Worm (Caenorhabditis elegans) whole organism, L1 larva: Measurements from ENCODE around the gene H40L08.8.

Experiments
- C04F5.9 ChIP-seq: sonication (generic microtip); optimal IDR thresholded peaks from 2 replicates; lab custom pipeline; 2016; ENCODE audit warnings: missing genetic modification characterization, missing compliant biosample characterization
- C16A3.4 ChIP-seq: fragments of 150-350 bp; optimal IDR thresholded peaks from 2 replicates; lab custom pipeline; 2014; ENCODE audit warnings: missing biosample characterization, missing genetic modification characterization
- C34B4.2 ChIP-seq: sonication (generic microtip); optimal IDR thresholded peaks from 2 replicates; lab custom pipeline; 2017; ENCODE audit warnings: mild to moderate bottlenecking, missing genetic modification characterization, missing compliant biosample characterization
- F16B12.6 ChIP-seq: fragments of 150-350 bp; optimal IDR thresholded peaks from 2 replicates; lab custom pipeline; 2014; ENCODE audit warnings: missing biosample characterization, missing genetic modification characterization
- aha-1 ChIP-seq: fragments of 150-350 bp; optimal IDR thresholded peaks from 2 replicates; lab custom pipeline; 2014; ENCODE audit warnings: missing biosample characterization, missing genetic modification characterization
- alr-1 ChIP-seq: fragments of 200-800 bp; sonication (Bioruptor generic); optimal IDR thresholded peaks from 2 replicates; lab custom pipeline; 2018; ENCODE audit warnings: borderline replicate concordance, mild to moderate bottlenecking, missing genetic modification characterization, missing compliant biosample characterization
- ama-1 ChIP-seq: fragments of 150-350 bp; optimal IDR thresholded peaks from 2 replicates; lab custom pipeline; 2014
- blmp-1 ChIP-seq: fragments of 150-350 bp; optimal IDR thresholded peaks from 2 replicates; lab custom pipeline; 2014; ENCODE audit warnings: missing biosample characterization, missing genetic modification characterization
- ceh-63 ChIP-seq: fragments of 200-800 bp; sonication (Bioruptor generic); optimal IDR thresholded peaks from 2 replicates; lab custom pipeline; 2018; ENCODE audit warnings: mild to moderate bottlenecking, missing genetic modification characterization, missing compliant biosample characterization
- ceh-82 ChIP-seq, 3 experiments: fragments of 150-350 bp in 1 of 3; sonication (generic microtip) in 2 of 3; optimal IDR thresholded peaks; 2 replicates each; lab custom pipeline; 2014 to 2017; ENCODE audit warnings: missing biosample characterization in 3 of 3, missing genetic modification characterization in 3 of 3
- ceh-90 ChIP-seq: sonication (generic microtip); optimal IDR thresholded peaks from 2 replicates; lab custom pipeline; 2016; ENCODE audit warnings: missing genetic modification characterization, missing compliant biosample characterization
- ces-1 ChIP-seq: fragments of 150-350 bp; optimal IDR thresholded peaks from 2 replicates; lab custom pipeline; 2014; ENCODE audit warnings: missing biosample characterization, missing genetic modification reagents, missing genetic modification characterization
- efl-3 ChIP-seq: fragments of 200-800 bp; sonication (Bioruptor generic); optimal IDR thresholded peaks from 2 replicates; lab custom pipeline; 2018; ENCODE audit warnings: mild to moderate bottlenecking, missing genetic modification characterization, missing compliant biosample characterization
- egl-27 ChIP-seq, 2 experiments: fragments of 150-350 bp in 1 of 2; sonication (generic microtip); optimal IDR thresholded peaks; 3 replicates each; lab custom pipeline; 2017 to 2018; ENCODE audit warnings: missing biosample characterization in 2 of 2, missing genetic modification characterization in 2 of 2, missing genetic modification reagents in 2 of 2
- elt-2 ChIP-seq: sonication (generic microtip); optimal IDR thresholded peaks from 2 replicates; lab custom pipeline; 2016; ENCODE audit warnings: missing genetic modification characterization, mild to moderate bottlenecking, inconsistent platforms, missing compliant biosample characterization, missing genetic modification reagents
- elt-3 ChIP-seq, 6 experiments: fragments of 150-350 bp in 1 of 6; sonication (generic microtip); optimal IDR thresholded peaks; 2 replicates each; lab custom pipeline; 2017 to 2018; ENCODE audit warnings: missing biosample characterization in 6 of 6, missing genetic modification characterization in 6 of 6, inconsistent platforms in 1 of 6
- fkh-8 ChIP-seq: sonication (generic microtip); optimal IDR thresholded peaks from 2 replicates; lab custom pipeline; 2016; ENCODE audit warnings: mild to moderate bottlenecking, missing genetic modification characterization, missing compliant biosample characterization
- fos-1 ChIP-seq: fragments of 150-350 bp; optimal IDR thresholded peaks from 2 replicates; lab custom pipeline; 2014; ENCODE audit warnings: missing biosample characterization, missing genetic modification characterization
- grh-1 ChIP-seq: fragments of 200-800 bp; sonication (Bioruptor generic); IDR thresholded peaks from 2 replicates; pipeline ENCODE4 v1.3.6; 2022; ENCODE audit warnings: missing genetic modification reagents, missing genetic modification characterization, missing compliant biosample characterization
- hlh-17 ChIP-seq: fragments of 200-800 bp; sonication (Bioruptor generic); optimal IDR thresholded peaks from 2 replicates; lab custom pipeline; 2018; ENCODE audit warnings: missing genetic modification characterization, mild to moderate bottlenecking, missing compliant biosample characterization, moderate library complexity, borderline replicate concordance
- hpl-2 ChIP-seq: fragments of 150-350 bp; optimal IDR thresholded peaks from 2 replicates; lab custom pipeline; 2014; ENCODE audit warnings: missing biosample characterization, missing genetic modification reagents, missing genetic modification characterization
- jun-1 ChIP-seq: fragments of 150-350 bp; optimal IDR thresholded peaks from 2 replicates; lab custom pipeline; 2014; ENCODE audit warnings: missing biosample characterization, missing genetic modification reagents, missing genetic modification characterization
- lin-13 ChIP-seq: fragments of 150-350 bp; optimal IDR thresholded peaks from 2 replicates; lab custom pipeline; 2014; ENCODE audit warnings: missing biosample characterization, missing genetic modification reagents, missing genetic modification characterization
- lin-14 ChIP-seq: fragments of 200-800 bp; sonication (Bioruptor generic); optimal IDR thresholded peaks from 2 replicates; lab custom pipeline; 2018; ENCODE audit warnings: mild to moderate bottlenecking, missing genetic modification characterization, moderate library complexity, missing compliant biosample characterization
- lin-35 ChIP-seq, 2 experiments: fragments of 150-350 bp; optimal IDR thresholded peaks; 2 replicates each; lab custom pipeline; 2014; ENCODE audit warnings: missing biosample characterization in 2 of 2, missing genetic modification characterization in 2 of 2, missing genetic modification reagents in 2 of 2
- lsy-2 ChIP-seq, 2 experiments: fragments of 150-350 bp; optimal IDR thresholded peaks; 2 replicates each; lab custom pipeline; 2014; ENCODE audit warnings: missing biosample characterization in 2 of 2, missing genetic modification characterization in 2 of 2
- mdl-1 ChIP-seq, 2 experiments: fragments of 150-350 bp; optimal IDR thresholded peaks; 2 replicates each; lab custom pipeline; 2014 to 2017; ENCODE audit warnings: missing biosample characterization in 2 of 2, missing genetic modification characterization in 2 of 2, inconsistent platforms in 1 of 2
- mef-2 ChIP-seq: fragments of 150-350 bp; optimal IDR thresholded peaks from 2 replicates; lab custom pipeline; 2014; ENCODE audit warnings: missing biosample characterization, missing genetic modification characterization
- nhr-11 ChIP-seq: fragments of 150-350 bp; optimal IDR thresholded peaks from 2 replicates; lab custom pipeline; 2014; ENCODE audit warnings: missing biosample characterization, missing genetic modification characterization
- nhr-12 ChIP-seq: sonication (generic microtip); optimal IDR thresholded peaks from 2 replicates; lab custom pipeline; 2017; ENCODE audit warnings: missing biosample characterization, missing genetic modification characterization
- nhr-19 ChIP-seq: fragments of 200-800 bp; sonication (Bioruptor generic); conservative IDR thresholded peaks from 2 replicates; pipeline ENCODE4 v1.3.6; 2022; ENCODE audit warnings: missing genetic modification characterization, missing compliant biosample characterization
- nhr-20 ChIP-seq: sonication (generic microtip); optimal IDR thresholded peaks from 2 replicates; lab custom pipeline; 2016; ENCODE audit warnings: mild to moderate bottlenecking, missing genetic modification characterization, missing compliant biosample characterization
- nhr-237 ChIP-seq: fragments of 150-350 bp; optimal IDR thresholded peaks from 2 replicates; lab custom pipeline; 2014; ENCODE audit warnings: missing biosample characterization, missing genetic modification characterization
- nhr-71 ChIP-seq: sonication (generic microtip); optimal IDR thresholded peaks from 2 replicates; lab custom pipeline; 2016; ENCODE audit warnings: mild to moderate bottlenecking, missing genetic modification characterization, moderate library complexity, missing compliant biosample characterization
- nhr-77 ChIP-seq: fragments of 150-350 bp; optimal IDR thresholded peaks from 2 replicates; lab custom pipeline; 2014; ENCODE audit warnings: missing biosample characterization, missing genetic modification characterization
- nhr-84 ChIP-seq: sonication (generic microtip); optimal IDR thresholded peaks from 2 replicates; lab custom pipeline; 2017; ENCODE audit warnings: missing biosample characterization, missing genetic modification characterization
- nhr-85 ChIP-seq: sonication (generic microtip); peaks from one replicate; lab custom pipeline; 2016; ENCODE audit warnings: missing genetic modification characterization, inconsistent platforms, missing compliant biosample characterization
- pax-3 ChIP-seq: fragments of 200-800 bp; sonication (Bioruptor generic); optimal IDR thresholded peaks from 2 replicates; lab custom pipeline; 2018; ENCODE audit warnings: mild to moderate bottlenecking, missing genetic modification characterization, moderate library complexity, missing compliant biosample characterization
- rnt-1 ChIP-seq: sonication (generic microtip); optimal IDR thresholded peaks from 2 replicates; lab custom pipeline; 2016; ENCODE audit warnings: mild to moderate bottlenecking, missing genetic modification characterization, moderate library complexity, missing compliant biosample characterization
- snpc-4 ChIP-seq: fragments of 150-350 bp; optimal IDR thresholded peaks from 2 replicates; lab custom pipeline; 2014; ENCODE audit warnings: missing biosample characterization, missing genetic modification characterization
- sptf-1 ChIP-seq: fragments of 150-350 bp; optimal IDR thresholded peaks from 2 replicates; lab custom pipeline; 2014; ENCODE audit warnings: missing biosample characterization, missing genetic modification characterization
- sup-37 ChIP-seq: fragments of 200-800 bp; sonication (Bioruptor generic); optimal IDR thresholded peaks from 2 replicates; lab custom pipeline; 2018; ENCODE audit warnings: mild to moderate bottlenecking, missing genetic modification characterization, missing compliant biosample characterization
- unc-30 ChIP-seq: sonication (generic microtip); optimal IDR thresholded peaks from 2 replicates; lab custom pipeline; 2017; ENCODE audit warnings: missing biosample characterization, missing genetic modification characterization
- unc-62 ChIP-seq: fragments of 150-350 bp; optimal IDR thresholded peaks from 2 replicates; lab custom pipeline; 2014; ENCODE audit warnings: missing biosample characterization, missing genetic modification reagents, missing genetic modification characterization
- zag-1 ChIP-seq: fragments of 150-350 bp; optimal IDR thresholded peaks from 2 replicates; lab custom pipeline; 2014; ENCODE audit warnings: missing biosample characterization, missing genetic modification characterization
- zip-4 ChIP-seq: fragments of 200-800 bp; sonication (Bioruptor generic); optimal IDR thresholded peaks from 2 replicates; lab custom pipeline; 2018; ENCODE audit warnings: mild to moderate bottlenecking, missing genetic modification characterization, moderate library complexity, missing compliant biosample characterization

H40L08.8 gene

DNA sequence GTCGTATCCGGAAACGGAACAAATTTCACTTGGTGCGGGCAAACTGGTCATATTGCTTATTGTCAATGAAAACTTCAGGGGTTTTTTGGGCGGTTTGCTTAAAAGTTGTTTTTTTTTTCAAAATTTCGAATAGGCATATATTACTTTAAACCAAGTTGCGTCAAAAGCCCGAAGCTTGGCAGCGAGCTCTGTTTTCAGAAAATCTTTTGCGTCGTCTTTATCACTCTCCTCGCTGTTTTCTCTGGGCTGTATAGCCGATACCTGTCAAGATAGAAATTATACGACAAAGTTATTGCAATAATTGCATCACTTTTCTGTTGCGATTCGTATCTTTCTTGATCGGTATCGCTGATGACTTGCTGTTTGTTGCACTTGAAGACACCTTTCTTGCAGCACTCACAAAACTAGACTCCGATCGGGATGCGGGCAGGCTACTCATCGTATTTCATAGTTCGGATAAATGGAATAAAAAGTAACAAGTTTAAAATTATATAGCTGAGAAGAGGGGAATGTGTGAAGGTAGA is 1.3 kb downstream of the H40L08.8 start, which contains the start of the genes H40L08.3 and H40L08.9:
TSS of gene H40L08.3 (minus strand) at position 51 of the 524 bp plus-strand sequence.
TSS of gene H40L08.9 (minus strand) at position 439 of the 524 bp plus-strand sequence.
- no peak for TF ChIP-seq zag-1 (tag; lab: Kevin White, UChicago)
- TF ChIP-seq zip-4 = no peak
- no peak for TF ChIP-seq lsy-2 (tag; optimal IDR thresholded peaks at IDR 0.05; lab: Kevin White, UChicago)
- peak; percentile 21 for TF ChIP-seq lin-14 (GFP tag; lab: Kevin White, UChicago)
- TF ChIP-seq nhr-11 (tag; lab: Kevin White, UChicago) = no peak
- TF ChIP-seq nhr-12 (tag; lab: Kevin White, UChicago) = no peak
- TF ChIP-seq sptf-1 (tag; lab: Kevin White, UChicago) = no peak
- no peak for TF ChIP-seq nhr-237 (tag; lab: Kevin White, UChicago)
- TF ChIP-seq rnt-1 (tag; lab: Kevin White, UChicago) = peak; percentile 3
- TF ChIP-seq nhr-85 (tag; lab: Kevin White, UChicago) = peak; percentile 72
- TF ChIP-seq alr-1 = no peak
- TF ChIP-seq mdl-1 (tag; optimal IDR thresholded peaks at IDR 0.05; lab: Kevin White, UChicago) = no peak
- TF ChIP-seq unc-62 = no peak
- no peak for TF ChIP-seq C16A3.4
- peak in 2 of 6 experiments; percentile 31 to 35 for TF ChIP-seq elt-3 (tag; optimal IDR thresholded peaks at IDR 0.05; lab: Kevin White, UChicago)
- TF ChIP-seq grh-1 (GFP tag; lab: Robert Waterston, UW) = no peak
- TF ChIP-seq fkh-8 (tag; lab: Kevin White, UChicago) = no peak
- no peak for TF ChIP-seq C04F5.9 (tag; lab: Kevin White, UChicago)
- TF ChIP-seq F16B12.6 (tag; lab: Kevin White, UChicago) = no peak
- no peak for TF ChIP-seq snpc-4 (tag; lab: Kevin White, UChicago)
- TF ChIP-seq elt-2 = no peak
- TF ChIP-seq mef-2 (tag; lab: Kevin White, UChicago) = no peak
- no peak for TF ChIP-seq sup-37
- no peak for TF ChIP-seq unc-30 (tag; lab: Kevin White, UChicago)
- no peak for TF ChIP-seq hpl-2 (GFP tag; lab: Kevin White, UChicago)
- peak; percentile 4 for TF ChIP-seq nhr-71 (tag; lab: Kevin White, UChicago)
- peak; percentile 47 for TF ChIP-seq nhr-20
- no peak for TF ChIP-seq ama-1 (lab: Kevin White, UChicago)
- TF ChIP-seq nhr-19 = no peak
- TF ChIP-seq lin-13 (GFP tag; lab: Kevin White, UChicago) = no peak
- TF ChIP-seq nhr-84 (tag; lab: Kevin White, UChicago) = no peak
- TF ChIP-seq C34B4.2 = no peak
- no peak for TF ChIP-seq egl-27 (tag; optimal IDR thresholded peaks at IDR 0.05; lab: Kevin White, UChicago)
- no peak for TF ChIP-seq lin-35 (GFP tag; optimal IDR thresholded peaks at IDR 0.05; lab: Kevin White, UChicago)
- no peak for TF ChIP-seq nhr-77 (tag; lab: Kevin White, UChicago)
- TF ChIP-seq efl-3 = no peak
- TF ChIP-seq pax-3 (tag; lab: Kevin White, UChicago) = no peak
- TF ChIP-seq jun-1 (tag; lab: Kevin White, UChicago) = no peak
- no peak for TF ChIP-seq ceh-63 (GFP tag; lab: Kevin White, UChicago)
- no peak for TF ChIP-seq ceh-82 (tag; optimal IDR thresholded peaks at IDR 0.05; lab: Kevin White, UChicago)
- TF ChIP-seq ces-1 (GFP tag; lab: Kevin White, UChicago) = no peak
- no peak for TF ChIP-seq fos-1 (tag; lab: Kevin White, UChicago)
- TF ChIP-seq ceh-90 (tag; lab: Kevin White, UChicago) = no peak
- TF ChIP-seq aha-1 (tag; lab: Kevin White, UChicago) = no peak
- no peak for TF ChIP-seq hlh-17
- no peak for TF ChIP-seq blmp-1 (tag; lab: Kevin White, UChicago)
